Fruit fly (Drosophila melanogaster): Measurements from ENCODE around the gene CG2258.

The CG2258 gene

DNA sequence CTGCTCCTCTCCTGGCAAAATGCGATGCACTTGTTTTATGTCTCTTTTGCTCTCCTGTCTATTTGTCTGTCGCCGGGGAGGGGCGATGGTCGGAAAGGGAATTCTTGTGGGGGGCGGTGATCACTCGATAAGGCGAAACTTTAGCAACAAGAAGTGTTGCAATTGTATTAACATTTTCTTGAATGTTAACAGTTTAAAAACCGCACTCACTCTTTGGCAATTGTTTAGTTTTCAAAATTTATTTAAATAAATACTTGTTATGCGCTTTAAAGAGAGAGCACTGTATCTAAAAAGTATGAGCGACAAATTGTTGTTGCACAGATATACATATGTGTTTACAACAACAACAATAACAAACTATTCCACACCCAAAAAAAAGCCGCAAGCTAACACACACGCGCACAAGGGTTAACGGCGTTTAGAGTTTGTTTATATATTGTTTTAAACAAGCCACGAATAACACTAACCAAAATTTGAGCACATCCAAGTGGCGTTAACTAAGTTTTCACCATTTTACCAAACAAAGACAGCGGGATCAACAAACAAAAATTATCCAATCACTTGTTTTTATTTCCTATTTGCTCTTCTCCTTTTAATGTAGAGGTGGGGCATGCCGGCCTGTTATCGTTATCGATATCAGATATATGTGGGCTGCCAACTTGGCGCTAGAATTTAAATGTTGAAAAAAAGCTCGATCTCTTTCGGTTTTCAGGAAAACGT lies at the start of gene CG2258 (continued):
- TF ChIP-seq CG2129 (GFP tag; IDR thresholded peaks at IDR 0.05; ENCODE audit: partially characterized antibody) (no peak), sens (GFP tag) (peak; percentile 91), zen (tag; optimal IDR thresholded peaks at IDR 0.05) (peak; percentile 39), CG14014 (GFP tag; IDR thresholded peaks at IDR 0.05) (peak; percentile 88), Mes4 (GFP tag; optimal IDR thresholded peaks at IDR 0.05) (no peak), knrl (GFP tag; IDR thresholded peaks at IDR 0.05; ENCODE audit: partially characterized antibody) (no peak), CG11085 (GFP tag; IDR thresholded peaks at IDR 0.05) (peak; percentile 44; the same call in 1 of the 2 replicates), seq (GFP tag; IDR thresholded peaks at IDR 0.05) (peak; percentile 69), CG1603 (tag; optimal IDR thresholded peaks at IDR 0.05) (peak; percentile 91), Dbx (GFP tag; IDR thresholded peaks at IDR 0.05) (peak; percentile 62; the same call in 1 of the 3 replicates), dimm (GFP tag; IDR thresholded peaks at IDR 0.05) (peak; percentile 73), Fer2 (tag; optimal IDR thresholded peaks at IDR 0.05) (peak; percentile 76), CG1024 (GFP tag; IDR thresholded peaks at IDR 0.05) (peak; percentile 76), CG12071 (GFP tag; optimal IDR thresholded peaks at IDR 0.05) (peak; percentile 86), CG4282 (GFP tag; optimal IDR thresholded peaks at IDR 0.05) (no peak), Med (GFP tag) (peak; percentile 95), Gug (GFP tag; IDR thresholded peaks at IDR 0.05) (peak; percentile 85), fd102C (GFP tag; optimal IDR thresholded peaks at IDR 0.05) (no peak), Atf-2 (GFP tag; optimal IDR thresholded peaks at IDR 0.05) (peak; percentile 45), PHDP (tag; optimal IDR thresholded peaks at IDR 0.05) (peak; percentile 88), z (GFP tag; IDR thresholded peaks at IDR 0.05) (no peak), CG12942 (GFP tag; optimal IDR thresholded peaks at IDR 0.05) (peak; percentile 70), slou (GFP tag; optimal IDR thresholded peaks at IDR 0.05) (peak; percentile 52), CG10654 (GFP tag; optimal IDR thresholded peaks at IDR 0.05) (peak; percentile 80), Side (GFP tag; optimal IDR thresholded peaks at IDR 0.05) (no peak), gt (GFP tag; IDR thresholded peaks at IDR 0.05) (no peak), ash1 (GFP tag; optimal IDR thresholded peaks at IDR 0.05) (no peak), CG12659 (GFP tag; optimal IDR thresholded peaks at IDR 0.05) (peak; percentile 85), Jarid2 (GFP tag; optimal IDR thresholded peaks at IDR 0.05) (peak; percentile 44), Sox102F (GFP tag; optimal IDR thresholded peaks at IDR 0.05) (peak; percentile 94), CG7372 (GFP tag; IDR thresholded peaks at IDR 0.05) (peak; percentile 74), lmd (GFP tag; IDR thresholded peaks at IDR 0.05) (peak; percentile 91), Adf1 (GFP tag; IDR thresholded peaks at IDR 0.05) (0 out of 2 replicates have a peak, but pooled peaks have one; percentile 19), Taf1 (GFP tag; IDR thresholded peaks at IDR 0.05) (peak; percentile 66), CG5953 (GFP tag; IDR thresholded peaks at IDR 0.05) (peak; percentile 82; the same call in 1 of the 2 replicates), psq (GFP tag; optimal IDR thresholded peaks at IDR 0.05) (peak; percentile 24), CG13624 (GFP tag; optimal IDR thresholded peaks at IDR 0.05) (peak; percentile 65), CG10209 (GFP tag; optimal IDR thresholded peaks at IDR 0.05) (peak; percentile 78), crol (GFP tag; IDR thresholded peaks at IDR 0.05) (peak; percentile 53), CG12299 (tag; optimal IDR thresholded peaks at IDR 0.05) (peak; percentile 76), Dip2 (GFP tag; IDR thresholded peaks at IDR 0.05) (no peak)

DNA sequence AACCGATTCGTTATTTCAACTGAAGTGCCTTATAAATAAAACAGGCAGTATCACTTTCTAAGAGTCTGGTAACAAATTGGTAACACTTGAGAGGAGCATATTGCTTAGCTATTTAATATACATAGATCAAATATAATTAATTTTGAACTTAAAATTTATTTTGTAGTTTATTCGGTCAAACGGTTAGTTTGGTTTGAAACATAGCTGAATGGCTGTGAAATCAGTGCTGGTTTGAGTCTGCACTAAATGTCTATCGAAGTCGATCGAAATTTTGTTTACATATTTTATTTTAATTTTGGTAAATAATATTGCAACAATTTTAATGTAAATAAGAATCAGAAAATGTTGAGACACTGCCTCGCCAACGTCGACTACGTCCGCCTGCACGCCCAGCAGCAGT lies 46.7 kb upstream of the CG2258 start, which contains the start of gene CG10959:
CG10959 (plus strand) TSS at position 228 of the 400 bp plus-strand sequence.
- TF ChIP-seq CG11247 (GFP tag; IDR thresholded peaks at IDR 0.05) (no peak), CG13424 (tag; optimal IDR thresholded peaks at IDR 0.05) (no peak), ci (GFP tag; IDR thresholded peaks at IDR 0.05) (no peak), CG6654 (GFP tag; optimal IDR thresholded peaks at IDR 0.05) (no peak), NFAT (GFP tag; IDR thresholded peaks at IDR 0.05) (no peak), tll (GFP tag; optimal IDR thresholded peaks at IDR 0.05) (no peak), CG10543 (GFP tag; optimal IDR thresholded peaks at IDR 0.05) (no peak), CG15514 (GFP tag; optimal IDR thresholded peaks at IDR 0.05) (peak; percentile 67), Med (GFP tag) (peak; percentile 0), sens (GFP tag) (peak; percentile 86), CG34224 (GFP tag; IDR thresholded peaks at IDR 0.05; ENCODE audit: partially characterized antibody) (no peak), TFAM (GFP tag; optimal IDR thresholded peaks at IDR 0.05) (no peak), pho (GFP tag; optimal IDR thresholded peaks at IDR 0.05) (no peak)

All from whole organism, embryonic.